Worm (Caenorhabditis elegans): ENCODE measurements around the gene msp-78.

ce11 chrIV:9744905-9745304 is 24.9 kb upstream of the msp-78 start, which contains the start of gene C28D4.4:
- no peak for TF ChIP-seq ztf-4 (tag; optimal IDR thresholded peaks at IDR 0.05)
- no peak for TF ChIP-seq nhr-23 (tag; optimal IDR thresholded peaks at IDR 0.05)
